Worm (Caenorhabditis elegans) whole organism, L4 larva: Measurements from ENCODE around the gene str-204.

Experiments used
- F37D6.2 ChIP-seq: sonication (generic microtip); optimal IDR thresholded peaks from 2 replicates; lab custom pipeline; 2016; ENCODE audit warnings: mild to moderate bottlenecking, missing genetic modification characterization, missing compliant biosample characterization
- ZK546.5 ChIP-seq, 2 experiments: sonication (generic microtip); optimal IDR thresholded peaks; 2 replicates each; lab custom pipeline; 2017; ENCODE audit warnings: missing biosample characterization in 2 of 2, missing genetic modification characterization in 2 of 2
- ama-1 ChIP-seq: fragments of 150-350 bp; optimal IDR thresholded peaks from 2 replicates; lab custom pipeline; 2014; ENCODE audit warnings: inconsistent platforms, mixed read lengths
- dpl-1 ChIP-seq: fragments of 150-350 bp; optimal IDR thresholded peaks from 2 replicates; lab custom pipeline; 2014; ENCODE audit warnings: missing biosample characterization, missing genetic modification reagents, missing genetic modification characterization
- fos-1 ChIP-seq: fragments of 150-350 bp; optimal IDR thresholded peaks from 2 replicates; lab custom pipeline; 2014; ENCODE audit warnings: missing biosample characterization, missing genetic modification characterization
- nhr-102 ChIP-seq: sonication (generic microtip); optimal IDR thresholded peaks from 2 replicates; lab custom pipeline; 2016; ENCODE audit warnings: mild to moderate bottlenecking, missing genetic modification characterization, moderate library complexity, missing compliant biosample characterization
- snpc-4 ChIP-seq: fragments of 150-350 bp; optimal IDR thresholded peaks from 2 replicates; lab custom pipeline; 2014; ENCODE audit warnings: missing biosample characterization, missing genetic modification characterization

ce11 chrV:7187295-7187694, 27.8 kb downstream of the str-204 start:
- TF ChIP-seq dpl-1 (GFP tag; lab: Kevin White, UChicago) (no peak), ZK546.5 (tag; optimal IDR thresholded peaks at IDR 0.05; lab: Kevin White, UChicago) (no peak), ama-1 (lab: Kevin White, UChicago) (no peak), fos-1 (no peak), F37D6.2 (tag; lab: Kevin White, UChicago) (no peak), nhr-102 (no peak), snpc-4 (tag; lab: Kevin White, UChicago) (no peak)
